Worm (Caenorhabditis elegans): ENCODE measurements around the gene col-38.

The col-38 gene

ce11 chrII:8559188-8559587, 9.7 kb downstream of the col-38 start:
- TF ChIP-seq ces-1 (GFP tag; optimal IDR thresholded peaks at IDR 0.05) (peak; percentile 96), mls-2 (tag; optimal IDR thresholded peaks at IDR 0.05) (no peak), ceh-43 (GFP tag; optimal IDR thresholded peaks at IDR 0.05) (no peak), elt-1 (tag; optimal IDR thresholded peaks at IDR 0.05; ENCODE audit: borderline replicate concordance, insufficient read depth) (no peak)

DNA sequence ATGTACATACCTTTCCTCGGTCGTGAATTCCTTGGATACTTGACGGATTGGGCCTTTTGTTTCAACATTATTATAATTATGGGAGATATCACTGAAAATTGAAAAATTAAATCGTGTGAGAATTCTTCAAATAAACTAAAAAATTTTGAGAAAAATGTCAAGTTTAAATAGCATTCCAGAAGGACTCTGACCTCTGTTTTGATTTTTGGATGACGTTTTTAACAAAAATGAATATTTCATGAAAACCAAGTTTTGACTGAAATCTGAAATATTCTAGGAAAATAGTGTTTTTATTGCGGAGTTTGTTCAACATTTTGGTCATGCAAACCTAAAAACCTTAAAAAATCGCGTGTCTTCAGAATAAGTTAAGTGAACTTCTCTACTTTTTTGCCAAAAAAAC, 12.7 kb downstream of the col-38 start, which contains the start of gene glb-27:
Gene glb-27, minus strand, starts transcription at position 101 of the 400 bp plus-strand sequence.
- TF ChIP-seq mab-5 (tag; optimal IDR thresholded peaks at IDR 0.05), result no peak
- TF ChIP-seq ceh-83 (GFP tag; optimal IDR thresholded peaks at IDR 0.05), result no peak

DNA sequence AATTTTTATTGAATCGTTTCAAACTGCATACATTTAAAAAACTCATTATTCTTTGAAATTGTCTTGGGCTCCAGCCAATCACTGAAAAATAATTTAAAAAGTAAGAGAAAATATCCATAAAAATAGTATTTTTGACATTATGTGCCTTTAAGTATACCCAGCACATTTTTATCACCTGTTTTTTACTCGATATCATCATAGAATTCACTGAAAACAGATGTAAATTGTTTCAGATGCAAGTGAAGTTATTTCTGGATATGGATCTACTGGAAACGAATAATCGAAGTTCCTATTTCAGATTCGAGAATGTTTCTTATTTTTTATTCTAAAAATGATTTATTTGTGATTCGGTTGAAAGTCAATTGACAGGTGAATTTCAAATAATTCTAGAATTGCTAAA, 14.3 kb downstream of the col-38 start:
- TF ChIP-seq sem-2 (GFP tag; optimal IDR thresholded peaks at IDR 0.05) (no peak), nhr-237 (tag; optimal IDR thresholded peaks at IDR 0.05) (no peak), ceh-83 (GFP tag; optimal IDR thresholded peaks at IDR 0.05) (no peak), unc-62 (GFP tag; optimal IDR thresholded peaks at IDR 0.05) (no peak), ham-2 (GFP tag; optimal IDR thresholded peaks at IDR 0.05) (no peak)

DNA sequence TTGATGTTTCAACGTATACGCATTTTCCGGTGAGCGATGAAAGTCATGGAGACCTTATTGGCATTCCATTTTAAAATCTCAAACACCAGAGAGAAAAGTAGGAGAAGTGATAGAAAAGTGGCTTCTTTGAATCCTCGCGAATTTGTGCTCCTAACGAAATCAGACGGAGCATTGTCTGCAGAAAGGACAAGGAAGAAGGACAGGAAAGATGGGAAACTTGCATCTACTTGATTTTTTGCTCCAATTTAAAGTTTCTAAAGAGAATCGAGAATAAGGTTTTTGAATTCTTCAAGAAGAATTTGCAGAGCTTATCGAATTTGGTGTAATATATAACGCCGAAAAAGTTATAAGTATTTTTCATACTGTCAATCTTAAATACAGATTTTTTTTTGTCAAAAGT, 17.8 kb downstream of the col-38 start:
- no peak for TF ChIP-seq tbx-8 (GFP tag; optimal IDR thresholded peaks at IDR 0.05)
- TF ChIP-seq elt-3 (tag; optimal IDR thresholded peaks at IDR 0.05), result no peak
- no peak for TF ChIP-seq drap-1 (GFP tag; optimal IDR thresholded peaks at IDR 0.05)
- no peak for TF ChIP-seq unc-120 (tag; optimal IDR thresholded peaks at IDR 0.05; ENCODE audit: poor library complexity, severe bottlenecking)
- TF ChIP-seq ces-1 (GFP tag; optimal IDR thresholded peaks at IDR 0.05), result peak; percentile 73
- TF ChIP-seq lin-32 (GFP tag; optimal IDR thresholded peaks at IDR 0.05), result no peak
- no peak for TF ChIP-seq elt-1 (tag; optimal IDR thresholded peaks at IDR 0.05; ENCODE audit: borderline replicate concordance, insufficient read depth)
- no peak for TF ChIP-seq lin-13 (tag; optimal IDR thresholded peaks at IDR 0.05)

DNA sequence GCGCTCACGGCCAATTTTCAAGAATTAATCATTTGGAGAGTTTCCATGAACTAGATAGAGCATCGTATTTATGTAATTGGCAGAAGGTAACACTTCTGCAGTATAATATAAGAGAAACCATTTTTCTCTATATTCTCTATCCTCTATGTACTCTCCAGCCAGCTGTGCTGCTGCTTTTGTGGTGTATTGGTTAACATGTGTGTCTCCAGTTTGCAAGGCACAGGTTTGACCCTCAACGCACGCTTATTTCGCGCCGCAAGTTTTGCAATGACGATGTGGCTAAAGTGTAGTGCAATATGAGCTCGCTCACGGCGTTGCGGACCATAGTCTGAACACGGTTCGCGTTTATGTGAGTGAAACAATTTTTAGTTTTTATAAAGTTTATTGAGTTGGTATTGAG, 21.9 kb downstream of the col-38 start:
- peak; percentile 84 for TF ChIP-seq bed-3 (GFP tag; optimal IDR thresholded peaks at IDR 0.05)
- peak; percentile 72 for TF ChIP-seq flh-1 (GFP tag; optimal IDR thresholded peaks at IDR 0.05)
- no peak for TF ChIP-seq nhr-2 (tag; optimal IDR thresholded peaks at IDR 0.05)
- peak; percentile 29 for TF ChIP-seq ztf-11 (tag; optimal IDR thresholded peaks at IDR 0.05)
- no peak for TF ChIP-seq blmp-1 (tag; optimal IDR thresholded peaks at IDR 0.05)
- peak; percentile 91 for TF ChIP-seq unc-39 (tag; optimal IDR thresholded peaks at IDR 0.05)
- TF ChIP-seq ces-1 (GFP tag; optimal IDR thresholded peaks at IDR 0.05), result no peak
- peak; percentile 27 for TF ChIP-seq mep-1 (tag; optimal IDR thresholded peaks at IDR 0.05)
- peak; percentile 37 for TF ChIP-seq nhr-28 (tag; optimal IDR thresholded peaks at IDR 0.05)
- TF ChIP-seq lin-32 (GFP tag; optimal IDR thresholded peaks at IDR 0.05), result peak; percentile 86
- TF ChIP-seq elt-3 (tag; optimal IDR thresholded peaks at IDR 0.05), result no peak
- no peak for TF ChIP-seq drap-1 (GFP tag; optimal IDR thresholded peaks at IDR 0.05)
- no peak for TF ChIP-seq mab-5 (tag; optimal IDR thresholded peaks at IDR 0.05)
- TF ChIP-seq unc-120 (tag; optimal IDR thresholded peaks at IDR 0.05; ENCODE audit: poor library complexity, severe bottlenecking), result peak; percentile 68
- TF ChIP-seq tbx-8 (GFP tag; optimal IDR thresholded peaks at IDR 0.05), result peak; percentile 84
- no peak for TF ChIP-seq elt-1 (tag; optimal IDR thresholded peaks at IDR 0.05; ENCODE audit: borderline replicate concordance, insufficient read depth)
- no peak for TF ChIP-seq snpc-4 (tag; optimal IDR thresholded peaks at IDR 0.05)
- peak; percentile 96 for TF ChIP-seq ceh-83 (GFP tag; optimal IDR thresholded peaks at IDR 0.05)
- TF ChIP-seq M03D4.4 (tag; optimal IDR thresholded peaks at IDR 0.05), result peak; percentile 90
- TF ChIP-seq ham-2 (GFP tag; optimal IDR thresholded peaks at IDR 0.05), result peak; percentile 89
- TF ChIP-seq mls-2 (tag; optimal IDR thresholded peaks at IDR 0.05), result peak; percentile 90
- no peak for TF ChIP-seq lin-13 (tag; optimal IDR thresholded peaks at IDR 0.05)
- no peak for TF ChIP-seq nhr-237 (tag; optimal IDR thresholded peaks at IDR 0.05)
- peak; percentile 81 for TF ChIP-seq sem-2 (GFP tag; optimal IDR thresholded peaks at IDR 0.05)
- peak; percentile 57 for TF ChIP-seq unc-62 (GFP tag; optimal IDR thresholded peaks at IDR 0.05)
- peak; percentile 17 for TF ChIP-seq lsy-2 (tag; optimal IDR thresholded peaks at IDR 0.05)
- no peak for TF ChIP-seq sptf-1 (tag; optimal IDR thresholded peaks at IDR 0.05)
- TF ChIP-seq nhr-12 (tag; optimal IDR thresholded peaks at IDR 0.05), result no peak
- TF ChIP-seq pha-4 (tag; optimal IDR thresholded peaks at IDR 0.05), result peak; percentile 80
- TF ChIP-seq nhr-76 (tag; optimal IDR thresholded peaks at IDR 0.05), result no peak
- no peak for TF ChIP-seq zip-8 (tag; optimal IDR thresholded peaks at IDR 0.05)
- TF ChIP-seq ceh-39 (tag; optimal IDR thresholded peaks at IDR 0.05), result no peak
- TF ChIP-seq hlh-1 (tag; optimal IDR thresholded peaks at IDR 0.05), result peak; percentile 74
- peak; percentile 94 for TF ChIP-seq cnd-1 (tag; optimal IDR thresholded peaks at IDR 0.05)
- TF ChIP-seq ceh-43 (GFP tag; optimal IDR thresholded peaks at IDR 0.05), result peak; percentile 85

Data from whole organism, mixed stage, embryonic.